Fruit fly (Drosophila melanogaster) whole organism, larva: Measurements from ENCODE around the gene Dscam4.
A peak's percentile ranks its signal among the peaks of the same experiment; 100 is the strongest.

Source experiments
- noc ChIP-seq: fragments of 200-800 bp; sonication (Bioruptor generic); optimal IDR thresholded peaks from 3 replicates; lab custom pipeline; 2019; ENCODE audit warnings: missing biosample characterization, mild to moderate bottlenecking, missing genetic modification characterization, moderate library complexity

Dscam4 gene

dm6 chr3L:8285291-8285690 is 46.8 kb downstream of the Dscam4 start:
- TF ChIP-seq noc (tag; lab: Kevin White, UChicago): no peak

dm6 chr3L:8285773-8286172 is 47.3 kb downstream of the Dscam4 start:
- TF ChIP-seq noc (tag; lab: Kevin White, UChicago): no peak

DNA sequence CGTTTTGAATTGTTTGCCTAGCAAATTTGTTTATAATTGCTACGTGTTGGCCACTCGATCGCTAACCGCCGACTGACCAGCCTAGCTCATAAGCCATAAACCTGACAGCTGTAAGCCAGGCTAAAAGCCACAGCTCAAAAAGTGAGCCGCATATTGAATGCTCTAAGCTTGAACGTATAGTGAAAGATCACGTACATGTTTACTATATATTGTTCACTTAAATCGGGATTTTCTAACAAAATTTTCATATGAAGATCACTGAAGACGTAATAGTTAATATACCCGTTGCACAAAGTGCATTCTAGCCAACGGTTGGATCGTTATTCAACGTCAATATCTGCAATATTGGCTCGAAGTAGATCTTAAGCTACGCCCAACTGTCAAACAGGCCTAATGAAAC is 48.0 kb downstream of the Dscam4 start:
- no peak for TF ChIP-seq noc (tag; lab: Kevin White, UChicago)

- TF ChIP-seq noc (tag; lab: Kevin White, UChicago): no peak
Measured at dm6 chr3L:8288396-8288795, 49.9 kb downstream of the Dscam4 start.

dm6 chr3L:8289336-8290258 is 51.1 kb downstream of the Dscam4 start, which contains the start of gene cert:
Gene cert, minus strand, starts transcription at chr3L:8289870.
- peak; percentile 33 for TF ChIP-seq noc (tag; lab: Kevin White, UChicago)

DNA sequence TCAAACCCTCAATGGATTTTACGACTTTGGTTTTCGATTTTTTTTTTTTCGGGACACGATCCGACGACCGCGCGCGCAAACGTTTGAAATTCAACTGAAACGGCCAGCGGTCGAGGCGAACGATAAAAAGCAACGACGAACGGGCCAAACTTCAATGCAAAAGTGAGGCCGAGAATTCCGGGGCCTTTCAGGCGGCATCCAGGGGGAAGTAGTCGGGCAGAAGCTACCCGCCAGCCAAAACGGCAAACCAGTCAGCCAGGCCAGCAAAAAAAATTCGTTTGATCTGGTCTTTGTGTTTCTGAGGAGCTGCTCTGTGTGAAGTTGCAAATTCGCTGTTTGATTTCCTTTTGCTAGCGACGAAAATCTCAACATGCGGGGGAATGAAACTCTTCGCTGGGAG is 56.8 kb downstream of the Dscam4 start, which contains the start of gene CG7201:
CG7201 (minus strand) TSS at position 101 of the 400 bp plus-strand sequence.
- no peak for TF ChIP-seq noc (tag; lab: Kevin White, UChicago)

DNA sequence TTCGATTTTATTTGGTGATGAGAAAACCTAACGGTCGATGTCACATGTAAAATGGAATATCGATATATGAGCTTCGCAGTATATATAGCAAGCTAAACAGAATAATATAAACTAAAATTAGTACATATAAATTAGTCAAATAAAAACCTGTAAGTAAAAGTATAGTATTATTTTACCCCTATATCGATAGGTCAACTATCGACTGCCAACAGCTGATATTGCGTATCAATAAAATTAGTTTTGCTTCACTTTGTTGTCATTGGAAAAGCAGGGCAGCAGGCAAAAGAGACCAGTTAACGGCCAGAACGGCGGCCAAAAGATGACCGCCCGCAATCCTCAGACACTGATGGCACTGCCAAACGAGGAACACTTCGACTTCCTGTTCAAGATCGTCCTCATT is 58.5 kb downstream of the Dscam4 start, which contains the start of gene Rab19:
Rab19 (plus strand) TSS at position 78 of the 400 bp plus-strand sequence.
- TF ChIP-seq noc (tag; lab: Kevin White, UChicago): no peak

DNA sequence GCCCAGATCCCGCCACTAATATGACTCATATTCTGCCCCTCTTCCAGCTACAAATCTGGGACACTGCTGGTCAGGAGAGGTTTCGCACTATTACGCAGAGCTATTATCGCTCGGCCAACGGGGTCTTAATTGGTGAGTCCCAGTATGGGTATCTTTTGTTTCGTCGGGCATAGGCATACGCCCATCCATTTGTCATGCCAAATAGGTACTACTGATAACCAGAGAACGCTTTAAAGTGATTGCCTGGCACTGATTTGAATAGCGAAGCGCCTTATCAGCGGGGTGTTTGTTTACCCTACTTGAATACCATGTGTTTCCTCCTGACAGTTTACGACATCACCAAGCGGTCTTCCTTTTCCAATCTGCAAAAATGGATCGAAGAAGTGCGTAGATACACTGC is 59.0 kb downstream of the Dscam4 start:
- peak; percentile 12 for TF ChIP-seq noc (tag; lab: Kevin White, UChicago)

- peak; percentile 49 for TF ChIP-seq noc (tag; lab: Kevin White, UChicago)
Measured at dm6 chr3L:8299224-8300130, 61.0 kb downstream of the Dscam4 start, which contains the start of the genes Arl5 and CG13671. Gene Arl5, minus strand, starts transcription at chr3L:8299839. Gene CG13671, plus strand, starts transcription at chr3L:8300064.

dm6 chr3L:8303912-8304311 is 65.5 kb downstream of the Dscam4 start, which contains the start of the genes CG7194 and Sbp2:
Gene CG7194, minus strand, starts transcription at chr3L:8304059.
Gene Sbp2, plus strand, starts transcription at chr3L:8304157.
- TF ChIP-seq noc (tag; lab: Kevin White, UChicago): no peak

dm6 chr3L:8306880-8307279 is 68.4 kb downstream of the Dscam4 start, which contains the start of gene Gr66a:
Gene Gr66a, minus strand, starts transcription at chr3L:8306980.
- no peak for TF ChIP-seq noc (tag; lab: Kevin White, UChicago)

- peak; percentile 82 for TF ChIP-seq noc (tag; lab: Kevin White, UChicago)
Measured at dm6 chr3L:8308891-8309352, 70.5 kb downstream of the Dscam4 start, which contains the start of gene BI-1. Gene BI-1, minus strand, starts transcription at chr3L:8308941.

- TF ChIP-seq noc (tag; lab: Kevin White, UChicago): no peak
Measured at dm6 chr3L:8312290-8312689, 73.8 kb downstream of the Dscam4 start.

DNA sequence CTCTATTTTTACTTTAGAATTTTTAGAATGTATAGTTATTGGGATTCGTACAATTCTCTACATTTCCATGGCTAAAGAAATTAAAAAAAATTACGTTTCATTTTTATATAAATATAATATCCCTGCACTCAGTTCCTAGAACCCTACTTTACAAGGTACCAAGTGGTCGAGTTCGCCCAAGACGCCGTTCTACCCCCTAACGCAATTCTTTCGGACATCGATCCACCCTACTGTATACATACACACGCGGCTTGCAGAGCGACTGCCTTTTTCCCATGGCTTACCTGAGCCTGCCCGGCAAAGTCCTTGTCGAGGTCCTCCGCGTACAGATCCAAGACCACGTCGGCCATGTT is 76.3 kb downstream of the Dscam4 start:
- peak; percentile 5 for TF ChIP-seq noc (tag; lab: Kevin White, UChicago)

dm6 chr3L:8315141-8315816 is 76.8 kb downstream of the Dscam4 start, which contains the start of gene Cpsf6:
Gene Cpsf6, minus strand, starts transcription at chr3L:8315502.
- TF ChIP-seq noc (tag; lab: Kevin White, UChicago): no peak
